Worm (Caenorhabditis elegans): Measurements from ENCODE around the gene shl-1.

DNA sequence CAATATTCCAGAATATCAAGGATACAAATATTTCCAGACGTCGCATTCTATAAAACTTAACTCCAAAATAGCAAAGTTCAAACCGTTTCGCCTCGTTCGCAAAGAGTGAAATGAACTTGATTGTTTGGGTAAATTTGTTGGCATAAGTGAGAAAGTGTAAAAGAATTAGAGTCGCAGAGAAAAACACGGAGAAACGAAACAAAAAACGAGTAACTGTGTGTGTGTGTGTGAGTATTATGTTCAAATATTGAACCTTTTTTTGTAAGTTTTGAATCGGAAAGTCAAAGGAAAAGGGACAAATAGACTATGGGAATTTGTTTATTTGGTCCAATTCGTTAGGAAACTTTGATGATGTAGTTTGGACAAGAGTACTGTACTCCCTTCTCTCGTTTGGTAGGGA lies 47.7 kb upstream of the shl-1 start, which contains the start of gene acp-7:
- TF ChIP-seq ztf-11 (tag; optimal IDR thresholded peaks at IDR 0.05) (no peak), mdl-1 (tag; optimal IDR thresholded peaks at IDR 0.05) (no peak), jun-1 (tag; optimal IDR thresholded peaks at IDR 0.05) (no peak), aly-2 (tag; optimal IDR thresholded peaks at IDR 0.05) (no peak), fkh-4 (tag; optimal IDR thresholded peaks at IDR 0.05; ENCODE audit: borderline replicate concordance) (no peak), ceh-63 (GFP tag; optimal IDR thresholded peaks at IDR 0.05) (no peak), alr-1 (tag; optimal IDR thresholded peaks at IDR 0.05; ENCODE audit: borderline replicate concordance) (no peak), ceh-82 (tag; optimal IDR thresholded peaks at IDR 0.05) (no peak), nhr-28 (tag; optimal IDR thresholded peaks at IDR 0.05) (no peak), nhr-237 (tag; optimal IDR thresholded peaks at IDR 0.05) (no peak), nhr-85 (tag) (no peak), pqm-1 (tag; optimal IDR thresholded peaks at IDR 0.05) (no peak), mab-9 (GFP tag; IDR thresholded peaks at IDR 0.05) (no peak)

Measured in whole organism, L1 larva.